Worm (Caenorhabditis elegans) whole organism, L3 larva: ENCODE data around the gene zfp-2.

Experiments
- ceh-9 ChIP-seq: sonication (generic microtip); optimal IDR thresholded peaks from 2 replicates; lab custom pipeline; 2018; ENCODE audit warnings: missing biosample characterization, missing genetic modification characterization
- lin-39 ChIP-seq: fragments of 150-350 bp; optimal IDR thresholded peaks from 2 replicates; lab custom pipeline; 2018; ENCODE audit warnings: missing biosample characterization, missing genetic modification reagents, missing genetic modification characterization
- nhr-237 ChIP-seq: fragments of 150-350 bp; optimal IDR thresholded peaks from 2 replicates; lab custom pipeline; 2014; ENCODE audit warnings: missing biosample characterization, missing genetic modification characterization
- nhr-25 ChIP-seq: sonication (generic microtip); optimal IDR thresholded peaks from 2 replicates; lab custom pipeline; 2017; ENCODE audit warnings: missing biosample characterization, missing genetic modification characterization
- nhr-67 ChIP-seq: fragments of 150-350 bp; optimal IDR thresholded peaks from 2 replicates; lab custom pipeline; 2014; ENCODE audit warnings: missing biosample characterization, missing genetic modification characterization
- nhr-77 ChIP-seq: fragments of 150-350 bp; optimal IDR thresholded peaks from 2 replicates; lab custom pipeline; 2014; ENCODE audit warnings: missing biosample characterization, missing genetic modification characterization
- zag-1 ChIP-seq: fragments of 150-350 bp; optimal IDR thresholded peaks from 2 replicates; lab custom pipeline; 2014; ENCODE audit warnings: missing biosample characterization, missing genetic modification characterization

DNA sequence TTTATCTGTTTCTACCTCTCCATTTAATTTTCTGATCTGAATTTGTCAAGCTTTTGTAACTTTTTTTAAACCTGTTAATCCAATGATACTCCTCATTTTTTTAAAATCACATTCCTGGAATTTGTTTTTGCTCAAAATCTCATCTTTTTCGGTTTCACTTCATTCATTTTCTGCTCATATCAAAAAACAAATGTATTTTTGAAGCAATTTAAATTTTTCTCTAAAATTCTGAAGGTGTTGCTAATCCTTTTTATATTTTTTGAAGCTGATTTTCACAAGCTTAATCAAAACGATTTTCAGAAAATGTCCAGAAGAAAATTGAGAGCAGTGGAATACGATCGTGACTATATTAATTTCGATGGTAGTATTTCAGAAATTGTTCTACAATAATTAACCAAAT lies 37.5 kb downstream of the zfp-2 start, which contains the start of gene E02H1.5:
- TF ChIP-seq zag-1 (no peak), nhr-25 (no peak), lin-39 (tag; lab: Kevin White, UChicago) (no peak), ceh-9 (tag; lab: Kevin White, UChicago) (no peak), nhr-237 (tag; lab: Kevin White, UChicago) (no peak), nhr-77 (tag; lab: Kevin White, UChicago) (no peak), nhr-67 (tag; lab: Kevin White, UChicago) (no peak)
